Worm (Caenorhabditis elegans) whole organism, L2 larva: ENCODE results near the gene B0280.17.
A peak's percentile ranks its signal among the peaks of the same experiment; 100 is the strongest.

ENCODE experiments used
- C34F6.9 ChIP-seq: fragments of 150-350 bp; optimal IDR thresholded peaks from 2 replicates; lab custom pipeline; 2014; ENCODE audit warnings: missing biosample characterization, missing genetic modification characterization
- F13H6.1 ChIP-seq: sonication (generic microtip); optimal IDR thresholded peaks from 2 replicates; lab custom pipeline; 2016; ENCODE audit warnings: missing genetic modification characterization, missing compliant biosample characterization
- R02D3.7 ChIP-seq: fragments of 150-350 bp; optimal IDR thresholded peaks from 2 replicates; lab custom pipeline; 2014; ENCODE audit warnings: missing biosample characterization, missing genetic modification characterization
- Y55F3AM.14 ChIP-seq: fragments of 200-800 bp; sonication (Bioruptor generic); optimal IDR thresholded peaks from 2 replicates; lab custom pipeline; 2018; ENCODE audit warnings: mild to moderate bottlenecking, missing genetic modification characterization, missing compliant biosample characterization
- ZK546.5 ChIP-seq: sonication (generic microtip); optimal IDR thresholded peaks from 2 replicates; lab custom pipeline; 2017; ENCODE audit warnings: missing biosample characterization, missing genetic modification characterization
- alr-1 ChIP-seq: fragments of 150-350 bp; optimal IDR thresholded peaks from 2 replicates; lab custom pipeline; 2014; ENCODE audit warnings: missing biosample characterization, missing genetic modification characterization
- aly-2 ChIP-seq: fragments of 150-350 bp; optimal IDR thresholded peaks from 2 replicates; lab custom pipeline; 2014; ENCODE audit warnings: missing biosample characterization, missing genetic modification characterization
- ama-1 ChIP-seq: fragments of 150-350 bp; optimal IDR thresholded peaks from 2 replicates; lab custom pipeline; 2018; ENCODE audit warnings: inconsistent platforms
- blmp-1 ChIP-seq: sonication (generic microtip); optimal IDR thresholded peaks from 2 replicates; lab custom pipeline; 2017; ENCODE audit warnings: missing genetic modification characterization, mild to moderate bottlenecking, missing compliant biosample characterization, antibody characterized with exemption, moderate library complexity; ENCODE audit not compliant: insufficient read depth
- ceh-16 ChIP-seq: fragments of 150-350 bp; optimal IDR thresholded peaks from 2 replicates; lab custom pipeline; 2014; ENCODE audit warnings: missing biosample characterization, missing genetic modification characterization
- ceh-82 ChIP-seq: fragments of 150-350 bp; optimal IDR thresholded peaks from 2 replicates; lab custom pipeline; 2014; ENCODE audit warnings: missing biosample characterization, missing genetic modification characterization
- crh-2 ChIP-seq: sonication (generic microtip); optimal IDR thresholded peaks from 2 replicates; lab custom pipeline; 2017; ENCODE audit warnings: missing biosample characterization, missing genetic modification characterization
- dmd-4 ChIP-seq: sonication (generic microtip); optimal IDR thresholded peaks from 2 replicates; lab custom pipeline; 2017; ENCODE audit warnings: missing biosample characterization, missing genetic modification characterization
- egl-27 ChIP-seq: sonication (generic microtip); optimal IDR thresholded peaks from 3 replicates; lab custom pipeline; 2017; ENCODE audit warnings: missing biosample characterization, missing genetic modification reagents, missing genetic modification characterization
- elt-1 ChIP-seq: fragments of 150-350 bp; optimal IDR thresholded peaks from 2 replicates; lab custom pipeline; 2014; ENCODE audit warnings: missing biosample characterization, missing genetic modification characterization
- elt-3 ChIP-seq: sonication (generic microtip); optimal IDR thresholded peaks from 2 replicates; lab custom pipeline; 2017; ENCODE audit warnings: missing biosample characterization, missing genetic modification characterization
- fos-1 ChIP-seq: fragments of 150-350 bp; optimal IDR thresholded peaks from 2 replicates; lab custom pipeline; 2014; ENCODE audit warnings: missing biosample characterization, missing genetic modification characterization
- gmeb-1 ChIP-seq: fragments of 150-350 bp; optimal IDR thresholded peaks from 2 replicates; lab custom pipeline; 2014; ENCODE audit warnings: missing biosample characterization, missing genetic modification characterization
- lin-11 ChIP-seq: fragments of 150-350 bp; sonication (generic microtip); optimal IDR thresholded peaks from 2 replicates; lab custom pipeline; 2014; ENCODE audit warnings: missing biosample characterization, missing genetic modification characterization, inconsistent platforms, mixed read lengths
- lin-13 ChIP-seq: fragments of 150-350 bp; optimal IDR thresholded peaks from 2 replicates; lab custom pipeline; 2014; ENCODE audit warnings: missing biosample characterization, missing genetic modification reagents, missing genetic modification characterization
- lin-39 ChIP-seq: fragments of 150-350 bp; optimal IDR thresholded peaks from 2 replicates; lab custom pipeline; 2014; ENCODE audit warnings: missing biosample characterization, missing genetic modification reagents, missing genetic modification characterization
- lsy-2 ChIP-seq, 2 experiments: fragments of 150-350 bp in 1 of 2; sonication (generic microtip) in 1 of 2; optimal IDR thresholded peaks; 2 replicates each; lab custom pipeline; 2014 to 2017; ENCODE audit warnings: missing biosample characterization in 2 of 2, missing genetic modification characterization in 2 of 2
- mab-5 ChIP-seq: fragments of 150-350 bp; optimal IDR thresholded peaks from 2 replicates; lab custom pipeline; 2014; ENCODE audit warnings: missing biosample characterization, missing genetic modification characterization
- mbf-1 ChIP-seq: sonication (generic microtip); optimal IDR thresholded peaks from 2 replicates; lab custom pipeline; 2017; ENCODE audit warnings: missing biosample characterization, missing genetic modification characterization
- mdl-1 ChIP-seq, 2 experiments: fragments of 150-350 bp in 1 of 2; sonication (generic microtip) in 1 of 2; optimal IDR thresholded peaks; 2 replicates each; lab custom pipeline; 2017; ENCODE audit warnings: missing biosample characterization in 2 of 2, missing genetic modification characterization in 2 of 2
- nhr-10 ChIP-seq: sonication (generic microtip); optimal IDR thresholded peaks from 2 replicates; lab custom pipeline; 2017; ENCODE audit warnings: missing biosample characterization, missing genetic modification characterization
- nhr-11 ChIP-seq: fragments of 150-350 bp; optimal IDR thresholded peaks from 2 replicates; lab custom pipeline; 2014; ENCODE audit warnings: missing biosample characterization, missing genetic modification characterization
- nhr-12 ChIP-seq: fragments of 150-350 bp; optimal IDR thresholded peaks from 2 replicates; lab custom pipeline; 2014; ENCODE audit warnings: missing biosample characterization, missing genetic modification characterization
- nhr-129 ChIP-seq: fragments of 150-350 bp; optimal IDR thresholded peaks from 2 replicates; lab custom pipeline; 2014; ENCODE audit warnings: missing biosample characterization, missing genetic modification characterization
- nhr-21 ChIP-seq: fragments of 150-350 bp; optimal IDR thresholded peaks from 2 replicates; lab custom pipeline; 2014; ENCODE audit warnings: missing biosample characterization, missing genetic modification characterization
- nhr-23 ChIP-seq: fragments of 150-350 bp; optimal IDR thresholded peaks from 2 replicates; lab custom pipeline; 2014; ENCODE audit warnings: missing biosample characterization, missing genetic modification reagents, missing genetic modification characterization
- nhr-237 ChIP-seq: fragments of 150-350 bp; optimal IDR thresholded peaks from 2 replicates; lab custom pipeline; 2014; ENCODE audit warnings: missing biosample characterization, missing genetic modification characterization
- nhr-25 ChIP-seq: fragments of 150-350 bp; sonication (generic microtip); optimal IDR thresholded peaks from 3 replicates; lab custom pipeline; 2014; ENCODE audit warnings: missing biosample characterization, missing genetic modification characterization
- nhr-6 ChIP-seq: fragments of 150-350 bp; optimal IDR thresholded peaks from 2 replicates; lab custom pipeline; 2014; ENCODE audit warnings: missing biosample characterization, missing genetic modification characterization
- nhr-77 ChIP-seq: fragments of 150-350 bp; optimal IDR thresholded peaks from 2 replicates; lab custom pipeline; 2014; ENCODE audit warnings: missing biosample characterization, missing genetic modification characterization
- peb-1 ChIP-seq: fragments of 150-350 bp; optimal IDR thresholded peaks from 2 replicates; lab custom pipeline; 2014; ENCODE audit warnings: missing biosample characterization, missing genetic modification characterization
- sem-4 ChIP-seq: fragments of 150-350 bp; optimal IDR thresholded peaks from 2 replicates; lab custom pipeline; 2014; ENCODE audit warnings: missing biosample characterization, missing genetic modification reagents, missing genetic modification characterization
- skn-1 ChIP-seq: sonication (generic microtip); optimal IDR thresholded peaks from 2 replicates; lab custom pipeline; 2017; ENCODE audit warnings: missing biosample characterization, missing genetic modification characterization
- sma-3 ChIP-seq: sonication (generic microtip); optimal IDR thresholded peaks from 2 replicates; lab custom pipeline; 2016; ENCODE audit warnings: missing genetic modification reagents, missing genetic modification characterization, missing compliant biosample characterization
- sma-9 ChIP-seq, 2 experiments: fragments of 150-350 bp in 1 of 2; sonication (generic microtip) in 1 of 2; optimal IDR thresholded peaks; 2 replicates each; lab custom pipeline; 2014 to 2016; ENCODE audit warnings: missing genetic modification characterization in 2 of 2, mild to moderate bottlenecking in 1 of 2, missing biosample characterization in 1 of 2, missing compliant biosample characterization in 1 of 2, missing genetic modification reagents in 1 of 2, moderate library complexity in 1 of 2
- snpc-4 ChIP-seq: fragments of 150-350 bp; optimal IDR thresholded peaks from 2 replicates; lab custom pipeline; 2014; ENCODE audit warnings: missing biosample characterization, missing genetic modification characterization
- unc-39 ChIP-seq: fragments of 150-350 bp; optimal IDR thresholded peaks from 2 replicates; lab custom pipeline; 2014; ENCODE audit warnings: missing biosample characterization, missing genetic modification characterization
- unc-55 ChIP-seq: fragments of 150-350 bp; sonication (generic microtip); optimal IDR thresholded peaks from 3 replicates; lab custom pipeline; 2014; ENCODE audit warnings: missing biosample characterization, missing genetic modification reagents, missing genetic modification characterization
- unc-62 ChIP-seq: fragments of 150-350 bp; optimal IDR thresholded peaks from 2 replicates; lab custom pipeline; 2014; ENCODE audit warnings: missing biosample characterization, missing genetic modification reagents, missing genetic modification characterization
- zag-1 ChIP-seq: fragments of 150-350 bp; optimal IDR thresholded peaks from 2 replicates; lab custom pipeline; 2014; ENCODE audit warnings: missing biosample characterization, missing genetic modification characterization
- ztf-1 ChIP-seq: fragments of 200-800 bp; sonication (Bioruptor generic); conservative IDR thresholded peaks from 2 replicates; pipeline ENCODE4 v1.3.6; 2022; ENCODE audit warnings: missing genetic modification characterization, missing compliant biosample characterization
- ztf-11 ChIP-seq: sonication (generic microtip); optimal IDR thresholded peaks from 2 replicates; lab custom pipeline; 2017; ENCODE audit warnings: missing biosample characterization, missing genetic modification characterization
- ztf-4 ChIP-seq: fragments of 150-350 bp; optimal IDR thresholded peaks from 2 replicates; lab custom pipeline; 2014; ENCODE audit warnings: missing biosample characterization, missing genetic modification characterization

B0280.17 gene

DNA sequence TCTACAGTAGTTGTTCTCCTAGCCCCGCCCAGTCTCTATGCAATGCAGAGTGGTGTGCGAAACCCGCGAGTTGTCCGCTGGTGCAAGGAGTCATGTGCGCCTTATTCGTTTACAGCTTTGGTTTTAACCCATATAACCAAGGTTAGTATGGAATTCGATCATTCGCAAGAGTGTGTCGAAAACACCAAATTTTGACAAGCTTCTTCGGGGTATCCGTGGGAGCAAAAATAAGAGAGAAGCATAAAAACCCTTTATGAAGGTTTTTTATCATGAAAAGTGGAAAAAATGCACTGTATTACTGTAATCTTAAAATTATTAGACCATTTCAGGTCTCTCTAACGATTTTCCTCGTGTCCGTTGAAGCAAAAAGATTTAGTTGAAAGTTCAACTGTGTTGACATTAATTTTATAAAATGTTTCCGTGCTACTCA lies 6.3 kb upstream of the B0280.17 start:
- no peak for TF ChIP-seq peb-1 (tag; lab: Kevin White, UChicago)
- no peak for TF ChIP-seq R02D3.7 (tag; lab: Kevin White, UChicago)
- TF ChIP-seq nhr-77 (tag; lab: Kevin White, UChicago) = no peak
- TF ChIP-seq ZK546.5 = no peak
- no peak for TF ChIP-seq skn-1
- no peak for TF ChIP-seq ztf-1 (GFP tag; lab: Robert Waterston, UW)
- TF ChIP-seq nhr-11 (tag; lab: Kevin White, UChicago) = no peak
- no peak for TF ChIP-seq nhr-237 (tag; lab: Kevin White, UChicago)
- no peak for TF ChIP-seq ceh-82
- no peak for TF ChIP-seq lin-13
- TF ChIP-seq ama-1 (lab: Kevin White, UChicago) = peak; percentile 76
- no peak for TF ChIP-seq aly-2 (tag; lab: Kevin White, UChicago)
- peak; percentile 4 for TF ChIP-seq F13H6.1
- TF ChIP-seq lsy-2 (tag; optimal IDR thresholded peaks at IDR 0.05; lab: Kevin White, UChicago) = peak; percentile 36 to 45
- no peak for TF ChIP-seq nhr-12 (tag; lab: Kevin White, UChicago)
- no peak for TF ChIP-seq nhr-6
- TF ChIP-seq ztf-4 (tag; lab: Kevin White, UChicago) = no peak
- TF ChIP-seq unc-62 (GFP tag; lab: Kevin White, UChicago) = no peak
- TF ChIP-seq blmp-1 (tag; lab: Kevin White, UChicago) = no peak
- TF ChIP-seq snpc-4 (tag; lab: Kevin White, UChicago) = peak; percentile 95
- no peak for TF ChIP-seq dmd-4 (tag; lab: Kevin White, UChicago)
- TF ChIP-seq sem-4 (tag; lab: Kevin White, UChicago) = no peak
- peak; percentile 25 for TF ChIP-seq egl-27 (tag; lab: Kevin White, UChicago)
- TF ChIP-seq elt-3 (tag; lab: Kevin White, UChicago) = no peak
- TF ChIP-seq alr-1 (tag; lab: Kevin White, UChicago) = no peak
- TF ChIP-seq nhr-129 (tag; lab: Kevin White, UChicago) = no peak
- no peak for TF ChIP-seq ztf-11 (tag; lab: Kevin White, UChicago)
- no peak for TF ChIP-seq mbf-1 (tag; lab: Kevin White, UChicago)
- no peak for TF ChIP-seq lin-39 (tag; lab: Kevin White, UChicago)
- TF ChIP-seq ceh-16 (tag; lab: Kevin White, UChicago) = no peak
- no peak for TF ChIP-seq unc-39 (tag; lab: Kevin White, UChicago)
- TF ChIP-seq mdl-1 (tag; optimal IDR thresholded peaks at IDR 0.05; lab: Kevin White, UChicago) = no peak
- peak; percentile 64 for TF ChIP-seq gmeb-1 (tag; lab: Kevin White, UChicago)
- TF ChIP-seq fos-1 = no peak
- TF ChIP-seq C34F6.9 = no peak
- TF ChIP-seq elt-1 (tag; lab: Kevin White, UChicago) = no peak
- peak; percentile 25 for TF ChIP-seq sma-9 (GFP tag; optimal IDR thresholded peaks at IDR 0.05; lab: Kevin White, UChicago)
- no peak for TF ChIP-seq sma-9 (tag; optimal IDR thresholded peaks at IDR 0.05; lab: Kevin White, UChicago)
- TF ChIP-seq lin-11 (tag; lab: Kevin White, UChicago) = no peak
- TF ChIP-seq sma-3 (GFP tag; lab: Kevin White, UChicago) = peak; percentile 64
- TF ChIP-seq Y55F3AM.14 (GFP tag; lab: Kevin White, UChicago) = no peak
- peak; percentile 34 for TF ChIP-seq crh-2 (tag; lab: Kevin White, UChicago)
- TF ChIP-seq nhr-10 (tag; lab: Kevin White, UChicago) = no peak
- peak; percentile 10 for TF ChIP-seq nhr-21 (tag; lab: Kevin White, UChicago)
- TF ChIP-seq zag-1 (tag; lab: Kevin White, UChicago) = no peak
- TF ChIP-seq nhr-23 = no peak
- peak; percentile 3 for TF ChIP-seq nhr-25 (tag; lab: Kevin White, UChicago)
- no peak for TF ChIP-seq mab-5 (tag; lab: Kevin White, UChicago)
- no peak for TF ChIP-seq unc-55
- TF ChIP-seq, all 48 proteins: peak for 11
